Fruit fly (Drosophila melanogaster): ENCODE results near the gene Arpc3B.

The Arpc3B gene

dm6 chrX:17105707-17106106 is at the start of gene Arpc3B:
Gene Arpc3B, minus strand, starts transcription at chrX:17105852.
- TF ChIP-seq CG17801 (GFP tag; optimal IDR thresholded peaks at IDR 0.05; ENCODE audit: partially characterized antibody) = no peak

dm6 chrX:17150660-17151059 is 45.0 kb upstream of the Arpc3B start:
- no peak for TF ChIP-seq CG17801 (GFP tag; optimal IDR thresholded peaks at IDR 0.05; ENCODE audit: partially characterized antibody)

dm6 chrX:17149652-17150266 is 44.1 kb upstream of the Arpc3B start:
- no peak for TF ChIP-seq CG17801 (GFP tag; optimal IDR thresholded peaks at IDR 0.05; ENCODE audit: partially characterized antibody)

- peak; percentile 71 for TF ChIP-seq CG17801 (GFP tag; optimal IDR thresholded peaks at IDR 0.05; ENCODE audit: partially characterized antibody)
Observed at dm6 chrX:17148951-17149449, 43.3 kb upstream of the Arpc3B start, which contains the start of gene Chchd2. Gene Chchd2, plus strand, starts transcription at chrX:17149001.

- TF ChIP-seq CG17801 (GFP tag; optimal IDR thresholded peaks at IDR 0.05; ENCODE audit: partially characterized antibody) = peak; percentile 82
Observed at dm6 chrX:17147983-17148637, 42.5 kb upstream of the Arpc3B start, which contains the start of gene RpS5a. Gene RpS5a, minus strand, starts transcription at chrX:17148264.

dm6 chrX:17146529-17146928 is 40.9 kb upstream of the Arpc3B start:
- TF ChIP-seq CG17801 (GFP tag; optimal IDR thresholded peaks at IDR 0.05; ENCODE audit: partially characterized antibody) = no peak

- peak; percentile 8 for TF ChIP-seq CG17801 (GFP tag; optimal IDR thresholded peaks at IDR 0.05; ENCODE audit: partially characterized antibody)
Observed at dm6 chrX:17142940-17143534, 37.4 kb upstream of the Arpc3B start, which contains the start of the genes mei-217 and mei-218. Gene mei-217, minus strand, starts transcription at chrX:17142990. Gene mei-218, minus strand, starts transcription at chrX:17142990.

- no peak for TF ChIP-seq CG17801 (GFP tag; optimal IDR thresholded peaks at IDR 0.05; ENCODE audit: partially characterized antibody)
Observed at dm6 chrX:17132685-17133084, 27.0 kb upstream of the Arpc3B start.

dm6 chrX:17129733-17130466 is 24.2 kb upstream of the Arpc3B start:
- peak; percentile 88 for TF ChIP-seq CG17801 (GFP tag; optimal IDR thresholded peaks at IDR 0.05; ENCODE audit: partially characterized antibody)

dm6 chrX:17125017-17125821 is 19.6 kb upstream of the Arpc3B start:
- TF ChIP-seq CG17801 (GFP tag; optimal IDR thresholded peaks at IDR 0.05; ENCODE audit: partially characterized antibody) = peak; percentile 88

dm6 chrX:17123545-17124203 is 18.0 kb upstream of the Arpc3B start:
- no peak for TF ChIP-seq CG17801 (GFP tag; optimal IDR thresholded peaks at IDR 0.05; ENCODE audit: partially characterized antibody)

dm6 chrX:17122425-17123094 is 16.9 kb upstream of the Arpc3B start:
- TF ChIP-seq CG17801 (GFP tag; optimal IDR thresholded peaks at IDR 0.05; ENCODE audit: partially characterized antibody) = no peak

dm6 chrX:17121600-17121999 is 15.9 kb upstream of the Arpc3B start:
- TF ChIP-seq CG17801 (GFP tag; optimal IDR thresholded peaks at IDR 0.05; ENCODE audit: partially characterized antibody) = no peak

Data from ovary, adult (tissue).